Worm (Caenorhabditis elegans) whole organism, early embryonic: ENCODE results near the gene dnj-9.

Experiments used
- F13C5.2 ChIP-seq: sonication (generic microtip); optimal IDR thresholded peaks from 2 replicates; lab custom pipeline; 2017; ENCODE audit warnings: mild to moderate bottlenecking, missing genetic modification characterization, inconsistent platforms, missing compliant biosample characterization
- aly-1 ChIP-seq: sonication (generic microtip); optimal IDR thresholded peaks from 2 replicates; lab custom pipeline; 2016; ENCODE audit warnings: missing genetic modification characterization, missing compliant biosample characterization
- ets-7 ChIP-seq: sonication (generic microtip); optimal IDR thresholded peaks from 2 replicates; lab custom pipeline; 2016; ENCODE audit warnings: missing genotype, missing genetic modification characterization, missing compliant biosample characterization
- hmg-4 ChIP-seq: fragments of 200-800 bp; sonication (Bioruptor generic); optimal IDR thresholded peaks from 2 replicates; lab custom pipeline; 2018; ENCODE audit warnings: mild to moderate bottlenecking, missing genetic modification characterization, missing compliant biosample characterization
- tbx-37 ChIP-seq: fragments of 200-800 bp; sonication (Bioruptor generic); conservative IDR thresholded peaks from 2 replicates; pipeline ENCODE4 v1.3.6; 2022; ENCODE audit warnings: missing genetic modification reagents, missing genetic modification characterization, missing compliant biosample characterization

- TF ChIP-seq ets-7 (tag; lab: Kevin White, UChicago), result no peak
- TF ChIP-seq F13C5.2 (tag; lab: Kevin White, UChicago), result no peak
- no peak for TF ChIP-seq hmg-4 (GFP tag; lab: Kevin White, UChicago)
- TF ChIP-seq aly-1 (tag; lab: Kevin White, UChicago), result no peak
- TF ChIP-seq tbx-37 (GFP tag; lab: Robert Waterston, UW), result no peak
Measured at ce11 chrII:4837659-4838058, 14.2 kb upstream of the dnj-9 start, which contains the start of gene C33F10.12.
